Fruit fly (Drosophila melanogaster) whole organism, adult: ENCODE results near the gene Rab23.

ENCODE experiments used
- CG11617 ChIP-seq: fragments of 200-800 bp; sonication (Bioruptor generic); optimal IDR thresholded peaks from 2 replicates; lab custom pipeline; 2017; ENCODE audit warnings: mild to moderate bottlenecking, missing biosample characterization, missing genetic modification reagents, missing genetic modification characterization
- CG12768 ChIP-seq: fragments of 200-800 bp; sonication (Bioruptor generic); optimal IDR thresholded peaks from 2 replicates; lab custom pipeline; 2017; ENCODE audit warnings: missing biosample characterization, missing genetic modification characterization, mild to moderate bottlenecking, moderate library complexity, missing genetic modification reagents
- CG14711 ChIP-seq: fragments of 200-800 bp; sonication (Bioruptor generic); optimal IDR thresholded peaks from 2 replicates; lab custom pipeline; 2018; ENCODE audit warnings: missing biosample characterization, mild to moderate bottlenecking, missing genetic modification characterization, moderate library complexity
- CG1620 ChIP-seq: fragments of 200-800 bp; sonication (Bioruptor generic); optimal IDR thresholded peaks from 2 replicates; lab custom pipeline; 2016; ENCODE audit warnings: missing biosample characterization, missing genetic modification characterization
- CG33017 ChIP-seq: fragments of 200-800 bp; sonication (Bioruptor generic); optimal IDR thresholded peaks from 2 replicates; lab custom pipeline; 2018; ENCODE audit warnings: missing biosample characterization, mild to moderate bottlenecking, missing genetic modification characterization, moderate library complexity
- CG5204 ChIP-seq: fragments of 200-800 bp; sonication (Bioruptor generic); optimal IDR thresholded peaks from 2 replicates; lab custom pipeline; 2016; ENCODE audit warnings: missing biosample characterization, missing genetic modification characterization
- CG7045 ChIP-seq: fragments of 200-800 bp; sonication (Bioruptor generic); optimal IDR thresholded peaks from 2 replicates; lab custom pipeline; 2017; ENCODE audit warnings: missing biosample characterization, mild to moderate bottlenecking, missing genetic modification characterization
- CG7101 ChIP-seq: fragments of 200-800 bp; sonication (Bioruptor generic); optimal IDR thresholded peaks from 2 replicates; lab custom pipeline; 2018; ENCODE audit warnings: missing biosample characterization, mild to moderate bottlenecking, missing genetic modification characterization, moderate library complexity
- Clk ChIP-seq: fragments of 200-800 bp; sonication (Bioruptor generic); optimal IDR thresholded peaks from 2 replicates; lab custom pipeline; 2017; ENCODE audit warnings: missing biosample characterization, missing genetic modification characterization
- Crg-1 ChIP-seq: fragments of 200-800 bp; sonication (Bioruptor generic); optimal IDR thresholded peaks from 2 replicates; lab custom pipeline; 2016; ENCODE audit warnings: missing biosample characterization, missing genetic modification characterization
- Hr96 ChIP-seq: fragments of 200-800 bp; sonication (Bioruptor generic); optimal IDR thresholded peaks from 2 replicates; lab custom pipeline; 2016; ENCODE audit warnings: missing biosample characterization, missing genetic modification characterization
- Mnt ChIP-seq: fragments of 200-800 bp; sonication (Bioruptor generic); optimal IDR thresholded peaks from 2 replicates; lab custom pipeline; 2016; ENCODE audit warnings: missing biosample characterization, mild to moderate bottlenecking, missing genetic modification characterization
- bab1 ChIP-seq: fragments of 200-800 bp; sonication (Bioruptor generic); optimal IDR thresholded peaks from 3 replicates; lab custom pipeline; 2019; ENCODE audit warnings: missing biosample characterization, mild to moderate bottlenecking, missing genetic modification characterization, moderate library complexity
- cic ChIP-seq: fragments of 200-800 bp; sonication (Bioruptor generic); optimal IDR thresholded peaks from 2 replicates; lab custom pipeline; 2017; ENCODE audit warnings: missing biosample characterization, mild to moderate bottlenecking, missing genetic modification characterization, moderate library complexity
- kay ChIP-seq: fragments of 200-800 bp; sonication (Bioruptor generic); peaks from one replicate; lab custom pipeline; 2016; ENCODE audit warnings: missing biosample characterization, missing genetic modification characterization, borderline replicate concordance
- ovo ChIP-seq: fragments of 200-800 bp; sonication (Bioruptor generic); optimal IDR thresholded peaks from 2 replicates; lab custom pipeline; 2016; ENCODE audit warnings: missing biosample characterization, missing genetic modification characterization
- pad ChIP-seq: fragments of 200-800 bp; sonication (Bioruptor generic); optimal IDR thresholded peaks from 3 replicates; lab custom pipeline; 2017; ENCODE audit warnings: missing biosample characterization, missing genetic modification characterization, mild to moderate bottlenecking, moderate library complexity, missing genetic modification reagents
- tj ChIP-seq: fragments of 200-800 bp; sonication (Bioruptor generic); optimal IDR thresholded peaks from 3 replicates; lab custom pipeline; 2017; ENCODE audit warnings: missing biosample characterization, mild to moderate bottlenecking, missing genetic modification characterization, moderate library complexity
- toe ChIP-seq: fragments of 200-800 bp; sonication (Bioruptor generic); optimal IDR thresholded peaks from 2 replicates; lab custom pipeline; 2016; ENCODE audit warnings: missing biosample characterization, missing genetic modification characterization

Rab23 gene

DNA sequence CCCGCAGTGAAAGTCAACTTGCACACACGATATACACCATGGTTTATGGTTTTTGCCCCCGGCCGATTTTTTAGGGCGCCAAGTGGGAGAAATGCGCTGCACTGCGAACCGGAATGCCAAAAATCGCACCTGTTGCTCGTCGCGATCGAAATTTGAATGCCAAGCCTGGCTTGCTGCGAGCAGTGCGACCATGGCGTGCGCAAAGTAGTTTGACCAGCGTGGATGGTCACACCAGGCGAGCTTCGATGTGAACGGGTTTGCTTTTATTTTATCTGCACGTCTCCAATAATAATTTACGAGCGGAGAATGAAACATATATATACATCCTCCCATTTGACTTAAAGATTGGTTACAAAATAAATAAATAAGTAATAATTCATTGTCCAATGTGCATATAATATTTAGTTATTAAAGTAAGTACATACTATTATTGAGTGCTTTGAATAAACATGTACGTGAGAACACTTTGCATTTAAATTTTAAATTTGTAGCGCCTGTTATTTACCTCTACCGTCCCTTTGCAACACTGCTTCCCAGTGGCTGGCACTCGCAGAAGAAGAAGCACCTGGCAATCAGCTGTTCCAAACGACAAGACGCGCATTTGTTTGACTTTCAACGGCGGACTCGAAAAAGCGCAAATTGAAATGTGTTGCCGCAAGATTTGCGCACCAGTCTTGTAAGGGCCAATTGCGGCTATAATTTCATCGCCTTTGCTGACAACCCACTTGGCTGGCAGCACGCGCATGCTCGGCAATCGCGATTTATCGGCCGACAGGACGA lies at the start of gene Rab23, which contains the start of gene plx:
Gene Rab23, minus strand, starts transcription at position 166 of the 780 bp plus-strand sequence.
Gene plx, plus strand, starts transcription at position 587 of the 780 bp plus-strand sequence.
- TF ChIP-seq CG7045 (GFP tag; lab: Kevin White, UChicago) (no peak), CG12768 (GFP tag; lab: Kevin White, UChicago) (no peak), toe (GFP tag; lab: Kevin White, UChicago) (peak; percentile 43), CG11617 (no peak), CG33017 (tag; lab: Kevin White, UChicago) (no peak), Crg-1 (GFP tag; lab: Kevin White, UChicago) (peak; percentile 56), CG1620 (GFP tag; lab: Kevin White, UChicago) (peak; percentile 64), bab1 (GFP tag; lab: Kevin White, UChicago) (peak; percentile 59), Hr96 (GFP tag; lab: Kevin White, UChicago) (peak; percentile 9), cic (GFP tag; lab: Kevin White, UChicago) (no peak), kay (GFP tag; lab: Kevin White, UChicago) (peak; percentile 11), pad (GFP tag; lab: Kevin White, UChicago) (peak; percentile 31), tj (GFP tag; lab: Kevin White, UChicago) (no peak), Mnt (GFP tag; lab: Kevin White, UChicago) (peak; percentile 47), CG7101 (peak; percentile 40), ovo (GFP tag; lab: Kevin White, UChicago) (no peak), CG5204 (no peak), Clk (no peak)

DNA sequence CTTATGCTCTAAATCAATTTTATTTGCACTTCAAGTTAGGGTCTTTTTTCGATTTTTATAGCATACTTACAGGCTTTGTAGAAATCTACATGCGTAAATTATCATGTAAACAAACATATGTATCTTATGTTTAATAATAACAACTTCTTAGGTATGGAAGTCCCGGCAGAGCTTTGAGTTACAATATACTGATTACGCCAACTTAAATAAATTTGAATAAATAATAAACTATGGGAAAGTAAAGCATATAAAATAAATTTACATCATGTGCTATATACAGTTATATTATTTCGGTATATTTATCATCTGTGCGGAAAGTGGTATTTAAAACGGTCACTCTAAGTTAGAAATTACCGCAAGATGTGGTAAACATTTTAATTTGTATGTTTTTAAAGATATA lies 47.9 kb upstream of the Rab23 start, which contains the start of gene CG1239:
Gene CG1239, plus strand, starts transcription at position 333 of the 400 bp plus-strand sequence.
- TF ChIP-seq ovo (GFP tag; lab: Kevin White, UChicago) (peak; percentile 14), tj (GFP tag; lab: Kevin White, UChicago) (no peak), CG1620 (GFP tag; lab: Kevin White, UChicago) (no peak), bab1 (GFP tag; lab: Kevin White, UChicago) (no peak), CG5204 (no peak)

- TF ChIP-seq Hr96 (GFP tag; lab: Kevin White, UChicago) (no peak), cic (GFP tag; lab: Kevin White, UChicago) (no peak), CG33017 (tag; lab: Kevin White, UChicago) (no peak), CG12768 (GFP tag; lab: Kevin White, UChicago) (no peak), bab1 (GFP tag; lab: Kevin White, UChicago) (no peak), tj (GFP tag; lab: Kevin White, UChicago) (no peak), Mnt (GFP tag; lab: Kevin White, UChicago) (no peak), toe (GFP tag; lab: Kevin White, UChicago) (no peak), CG7101 (no peak), Clk (no peak), CG14711 (tag; lab: Kevin White, UChicago) (no peak)
Measured at dm6 chr3R:5727724-5728365, 42.6 kb upstream of the Rab23 start.

- no peak for TF ChIP-seq ovo (GFP tag; lab: Kevin White, UChicago)
- TF ChIP-seq CG33017 (tag; lab: Kevin White, UChicago), result no peak
- TF ChIP-seq CG1620 (GFP tag; lab: Kevin White, UChicago), result no peak
- TF ChIP-seq CG5204, result no peak
- no peak for TF ChIP-seq kay (GFP tag; lab: Kevin White, UChicago)
- no peak for TF ChIP-seq CG7101
- no peak for TF ChIP-seq Mnt (GFP tag; lab: Kevin White, UChicago)
- TF ChIP-seq cic (GFP tag; lab: Kevin White, UChicago), result no peak
Measured at dm6 chr3R:5723122-5723521, 37.9 kb upstream of the Rab23 start.

DNA sequence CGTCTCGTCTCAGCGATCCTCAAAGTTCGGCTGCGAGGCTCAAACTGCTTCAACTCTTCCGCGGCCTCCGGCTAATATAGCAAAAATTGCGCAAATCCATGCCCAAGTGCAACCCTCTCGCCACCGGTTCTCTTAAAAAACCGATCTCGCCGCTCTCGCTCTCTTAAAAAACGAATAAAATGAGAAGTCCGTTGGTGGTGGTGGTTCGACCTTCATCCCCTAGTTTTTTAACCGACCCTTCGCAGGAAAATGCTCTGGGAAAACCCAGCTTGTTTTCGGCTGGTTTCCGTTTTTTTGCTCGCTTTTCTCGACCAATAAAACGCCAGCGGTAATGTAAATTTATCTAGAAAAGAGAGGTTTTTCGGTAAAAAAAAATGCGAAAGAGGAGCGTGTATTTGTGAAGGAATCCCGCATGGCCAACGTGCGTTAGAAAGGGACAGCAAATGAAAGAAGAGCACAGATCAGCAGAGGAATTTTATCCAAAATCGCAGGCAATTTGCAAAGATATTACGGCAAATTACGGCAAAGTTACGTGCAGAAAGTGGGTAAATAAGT lies 31.6 kb upstream of the Rab23 start, which contains the start of gene cas:
Gene cas, minus strand, starts transcription at position 51 of the 555 bp plus-strand sequence.
- no peak for TF ChIP-seq CG11617
- TF ChIP-seq Hr96 (GFP tag; lab: Kevin White, UChicago), result no peak
- TF ChIP-seq Clk, result no peak
- TF ChIP-seq tj (GFP tag; lab: Kevin White, UChicago), result no peak
- no peak for TF ChIP-seq CG33017 (tag; lab: Kevin White, UChicago)
- no peak for TF ChIP-seq Crg-1 (GFP tag; lab: Kevin White, UChicago)
- no peak for TF ChIP-seq Mnt (GFP tag; lab: Kevin White, UChicago)

dm6 chr3R:5705469-5706067 lies 20.3 kb upstream of the Rab23 start:
- TF ChIP-seq bab1 (GFP tag; lab: Kevin White, UChicago) (peak; percentile 23), toe (GFP tag; lab: Kevin White, UChicago) (peak; percentile 47), CG14711 (tag; lab: Kevin White, UChicago) (peak; percentile 11), ovo (GFP tag; lab: Kevin White, UChicago) (no peak)
